Fruit fly (Drosophila melanogaster) whole organism, wandering third instar larva: Measurements from ENCODE around the gene CG14042.

Source experiments
- Dif ChIP-seq: fragments of 200-275, 200-300 bp; sonication (Bioruptor generic); optimal IDR thresholded peaks from 2 replicates; lab custom pipeline; 2018; ENCODE audit warnings: missing biosample characterization, missing genetic modification characterization; ENCODE audit not compliant: partially characterized antibody
- Rel ChIP-seq, 2 experiments: fragments of 200-800 bp; sonication (Bioruptor generic) in 1 of 2; optimal IDR thresholded peaks; 2 replicates in 1 of 2; 3 replicates in 1 of 2; lab custom pipeline; 2016 to 2019; ENCODE audit warnings: mild to moderate bottlenecking in 2 of 2, missing biosample characterization in 2 of 2, missing genetic modification characterization in 2 of 2, moderate library complexity in 1 of 2
- br ChIP-seq: fragments of 200-800 bp; sonication (Bioruptor generic); optimal IDR thresholded peaks from 2 replicates; lab custom pipeline; 2016; ENCODE audit warnings: missing biosample characterization, missing genetic modification characterization
- dmrt93B ChIP-seq: fragments of 200-800 bp; sonication (Bioruptor generic); optimal IDR thresholded peaks from 2 replicates; lab custom pipeline; 2018; ENCODE audit warnings: missing biosample characterization, mild to moderate bottlenecking, missing genetic modification characterization
- lola ChIP-seq: fragments of >200 bp; optimal IDR thresholded peaks from 2 replicates; lab custom pipeline; 2017; ENCODE audit warnings: missing biosample characterization, missing genetic modification characterization
- pan ChIP-seq: fragments of >200 bp; optimal IDR thresholded peaks from 2 replicates; lab custom pipeline; 2017
- psq ChIP-seq: fragments of 200-800 bp; sonication (Bioruptor generic); optimal IDR thresholded peaks from 3 replicates; lab custom pipeline; 2017; ENCODE audit warnings: missing biosample characterization, mild to moderate bottlenecking, missing genetic modification characterization, moderate library complexity
- rgr ChIP-seq: fragments of 200-800 bp; sonication (Bioruptor generic); optimal IDR thresholded peaks from 3 replicates; lab custom pipeline; 2016; ENCODE audit warnings: missing biosample characterization, mild to moderate bottlenecking, missing genetic modification characterization
- usp ChIP-seq: fragments of >200 bp; optimal IDR thresholded peaks from 2 replicates; lab custom pipeline; 2017; ENCODE audit warnings: missing biosample characterization, missing genetic modification characterization

DNA sequence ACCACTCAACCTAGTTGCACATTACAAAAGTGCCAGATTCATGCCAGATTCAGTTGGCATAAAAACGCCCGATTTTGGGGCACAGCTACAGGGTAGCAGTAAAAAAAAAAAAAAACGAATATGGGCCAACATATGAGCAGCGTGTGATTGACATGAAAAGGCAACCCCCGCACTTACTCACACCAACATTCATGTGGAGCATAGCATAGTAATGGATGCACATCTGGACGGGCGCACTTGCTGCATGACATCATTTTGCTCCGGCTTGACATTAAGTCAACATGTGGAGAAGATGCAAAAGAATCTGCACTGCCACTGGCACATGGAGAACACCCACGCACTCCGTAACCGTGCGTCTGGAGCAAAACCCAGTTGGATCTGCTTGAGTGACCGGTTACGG is 14.9 kb upstream of the CG14042 start:
- TF ChIP-seq pan (lab: Kevin White, UChicago): no peak
- TF ChIP-seq usp (GFP tag; lab: Kevin White, UChicago): no peak
- no peak for TF ChIP-seq psq (GFP tag; lab: Kevin White, UChicago)
- no peak for TF ChIP-seq br (GFP tag; lab: Kevin White, UChicago)
- TF ChIP-seq rgr: no peak
- TF ChIP-seq Rel (GFP tag; optimal IDR thresholded peaks at IDR 0.05; lab: Kevin White, UChicago): no peak
- TF ChIP-seq Rel (tag; optimal IDR thresholded peaks at IDR 0.05; lab: Kevin White, UChicago): no peak
- no peak for TF ChIP-seq dmrt93B
- TF ChIP-seq lola (GFP tag; lab: Kevin White, UChicago): no peak
- no peak for TF ChIP-seq Dif (GFP tag; lab: Kevin White, UChicago)
